Fruit fly (Drosophila melanogaster) S2 (cell line): ENCODE measurements around the gene CG12608.

Experiments
- CG8478 ChIP-seq: fragments of >200 bp; optimal IDR thresholded peaks from 2 replicates; lab custom pipeline; 2018
- CTCF ChIP-seq, 2 experiments: fragments of >200 bp; optimal IDR thresholded peaks; 2 replicates each; lab custom pipeline; 2018

The CG12608 gene

DNA sequence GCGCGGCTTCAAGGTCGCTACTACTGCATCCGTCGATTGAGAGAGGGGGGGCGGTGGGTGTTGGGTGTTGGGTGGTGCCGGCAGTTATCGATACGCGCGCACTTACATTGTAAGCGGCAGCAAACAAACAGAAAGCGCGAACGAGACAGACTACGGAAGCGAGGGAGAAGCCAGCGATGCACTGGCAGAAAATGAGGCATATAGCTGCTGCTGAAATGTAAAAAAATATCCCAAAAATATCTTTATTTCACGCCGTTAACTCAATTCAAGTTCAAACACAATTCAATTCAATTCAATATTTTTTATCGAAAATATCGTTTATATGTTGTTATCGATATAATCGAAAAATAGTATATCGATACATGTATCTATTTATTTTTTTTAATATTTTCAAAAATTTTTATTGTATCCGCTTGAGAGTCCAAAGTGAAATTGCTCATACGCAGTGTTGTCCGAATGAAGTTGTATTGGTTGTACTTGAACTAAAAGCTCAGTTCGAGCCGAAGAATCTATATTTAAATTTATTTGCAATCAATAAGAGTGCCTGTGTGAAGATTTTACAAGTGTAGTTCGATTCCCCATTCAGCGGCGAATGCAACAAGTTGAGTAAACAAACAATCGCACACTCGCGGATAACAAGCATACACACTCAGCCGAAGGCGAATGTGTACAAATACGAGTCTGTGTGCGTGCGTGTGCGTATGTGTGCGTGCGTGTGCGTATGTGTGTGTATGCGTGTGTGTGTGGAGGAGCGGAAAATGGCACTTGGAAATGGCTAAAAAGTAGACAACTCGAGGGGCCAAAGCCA lies 32.1 kb downstream of the CG12608 start:
- TF ChIP-seq CG8478 (lab: Kevin White, UChicago) = no peak
- TF ChIP-seq CTCF (optimal IDR thresholded peaks at IDR 0.05; lab: Kevin White, UChicago) = no peak

DNA sequence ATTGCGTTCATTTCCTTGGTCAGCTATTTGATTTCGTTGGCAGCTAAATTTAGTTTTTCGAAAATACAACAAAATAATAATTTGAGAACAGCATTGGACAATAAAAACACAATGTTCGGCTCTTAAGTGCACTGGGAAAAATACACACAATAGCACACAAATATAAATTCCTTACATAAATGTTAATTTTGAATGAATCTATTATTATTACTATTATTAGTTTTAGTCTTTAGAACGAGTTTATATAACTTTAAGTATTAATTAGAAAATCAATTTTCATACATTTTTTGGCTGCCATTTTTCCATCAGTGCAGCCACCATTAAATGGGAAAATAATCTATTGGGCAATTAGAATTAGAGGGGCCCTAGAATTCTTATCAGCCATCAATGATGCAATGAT lies 34.5 kb downstream of the CG12608 start:
- TF ChIP-seq CG8478 (lab: Kevin White, UChicago) (no peak), CTCF (optimal IDR thresholded peaks at IDR 0.05; lab: Kevin White, UChicago) (no peak)

DNA sequence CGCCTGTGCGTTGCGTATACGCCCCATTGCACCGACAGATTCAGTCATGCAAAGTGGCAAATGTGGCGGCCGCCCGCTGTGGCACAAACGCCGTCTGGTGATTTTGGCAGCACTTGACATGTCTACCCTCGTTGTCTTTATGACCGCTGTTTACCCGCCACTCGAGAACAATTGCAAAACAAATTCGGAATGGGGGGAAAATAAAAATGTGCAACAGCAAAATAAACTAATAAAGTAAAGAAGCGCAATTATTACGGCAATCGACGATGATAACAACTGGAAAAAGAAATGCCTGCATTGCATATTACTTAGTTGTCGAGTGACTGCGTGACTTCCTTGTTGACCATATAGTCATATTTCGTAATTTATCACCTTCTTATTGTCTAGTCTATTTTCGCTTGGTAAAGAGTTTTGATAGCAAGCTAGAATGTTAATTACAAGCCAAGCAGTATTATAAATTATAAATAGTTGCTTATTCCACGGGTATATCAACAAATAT lies 35.9 kb downstream of the CG12608 start:
- no peak for TF ChIP-seq CTCF (optimal IDR thresholded peaks at IDR 0.05; lab: Kevin White, UChicago)
- no peak for TF ChIP-seq CG8478 (lab: Kevin White, UChicago)

DNA sequence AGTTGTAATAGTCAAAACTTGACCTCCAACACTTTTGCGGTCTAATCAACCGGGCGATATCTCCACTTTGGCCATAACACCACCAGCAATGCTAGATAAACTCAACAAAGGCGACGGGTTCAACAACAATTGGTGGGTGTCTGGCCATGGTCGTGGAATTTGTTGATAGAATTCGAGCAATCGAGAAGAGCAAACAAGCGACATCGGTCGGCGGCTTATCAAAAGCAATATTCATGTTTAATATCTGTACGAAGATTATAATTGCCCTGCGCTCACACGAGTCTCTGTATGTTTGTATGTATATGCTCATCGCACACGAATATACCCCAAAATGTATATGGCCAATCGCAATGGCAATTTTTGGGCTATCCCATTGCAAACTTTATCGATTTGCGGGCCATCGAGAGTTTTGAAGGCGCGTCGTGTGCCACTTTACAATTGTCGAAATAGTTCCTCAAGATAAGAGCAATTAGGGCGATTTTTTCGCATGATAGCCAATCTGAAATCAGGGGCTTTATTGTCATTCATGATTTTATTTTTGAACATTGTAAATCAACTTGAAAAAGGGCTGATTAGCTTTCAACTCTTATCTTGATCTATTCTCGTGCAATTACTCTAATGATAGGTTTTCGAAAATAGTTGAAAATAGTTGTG lies 36.8 kb downstream of the CG12608 start:
- TF ChIP-seq CG8478 (lab: Kevin White, UChicago) (no peak), CTCF (optimal IDR thresholded peaks at IDR 0.05; lab: Kevin White, UChicago) (no peak)

DNA sequence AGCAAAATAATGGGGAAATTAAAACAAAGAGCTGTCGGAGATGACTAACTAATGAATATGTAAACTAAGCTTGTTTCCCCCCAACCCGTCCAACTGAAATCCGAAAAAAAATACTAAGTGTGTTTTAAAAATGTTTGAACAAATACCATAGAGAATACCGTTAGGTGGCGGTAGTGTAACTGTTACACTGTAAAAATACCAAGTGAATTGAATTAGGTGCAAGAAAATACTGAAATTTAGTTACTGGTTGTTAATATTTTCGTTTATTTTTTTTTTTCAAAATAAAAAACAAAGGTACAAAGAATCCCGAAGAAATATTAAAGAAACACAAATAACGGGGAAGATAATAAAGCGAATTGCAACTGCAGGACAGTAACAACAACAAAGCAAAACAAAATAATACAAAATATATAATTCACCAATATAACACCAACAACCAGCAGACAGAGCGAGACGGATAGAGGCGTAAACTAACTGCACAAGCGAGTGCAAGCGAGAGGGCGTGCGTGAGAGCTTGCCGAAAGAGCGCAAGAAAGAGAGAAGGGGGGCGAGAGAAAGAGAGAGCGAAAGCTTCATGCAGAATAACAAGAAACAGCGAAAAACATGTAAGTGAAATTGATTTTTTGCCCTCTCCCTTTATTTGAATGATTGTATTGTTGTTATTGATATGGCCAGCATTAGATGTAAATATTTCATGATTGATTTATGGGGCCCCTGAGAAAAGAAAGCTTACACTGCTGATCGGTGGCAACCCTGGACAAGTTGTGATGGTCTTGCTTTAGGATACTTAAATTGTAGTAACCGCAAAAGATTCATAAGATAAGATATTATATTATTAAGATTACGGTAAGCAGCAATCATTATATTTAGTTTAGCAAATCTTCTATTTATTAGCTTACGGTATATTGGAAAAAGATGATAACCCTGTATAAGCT lies 38.2 kb downstream of the CG12608 start:
- TF ChIP-seq CTCF (optimal IDR thresholded peaks at IDR 0.05; lab: Kevin White, UChicago) = no peak
- no peak for TF ChIP-seq CG8478 (lab: Kevin White, UChicago)

DNA sequence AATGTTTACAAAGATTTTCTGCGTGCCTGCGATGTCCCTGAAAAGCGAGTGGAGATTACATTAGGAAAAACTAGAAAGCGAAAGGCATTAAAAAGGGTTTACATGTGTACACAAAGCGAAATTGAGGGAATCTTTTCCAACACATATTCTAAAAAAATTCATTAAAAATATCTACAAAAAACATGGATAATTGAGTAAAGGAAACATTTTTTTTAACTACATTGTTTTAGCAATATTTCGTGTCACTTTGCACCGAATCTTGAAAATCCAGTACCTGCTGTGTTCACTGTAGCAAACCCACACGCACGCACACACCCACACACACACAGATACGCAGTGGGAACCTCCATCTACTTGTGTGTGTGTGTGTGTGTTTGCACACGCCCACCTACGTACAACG lies 40.2 kb downstream of the CG12608 start:
- TF ChIP-seq CTCF (optimal IDR thresholded peaks at IDR 0.05; lab: Kevin White, UChicago) (no peak), CG8478 (lab: Kevin White, UChicago) (no peak)

DNA sequence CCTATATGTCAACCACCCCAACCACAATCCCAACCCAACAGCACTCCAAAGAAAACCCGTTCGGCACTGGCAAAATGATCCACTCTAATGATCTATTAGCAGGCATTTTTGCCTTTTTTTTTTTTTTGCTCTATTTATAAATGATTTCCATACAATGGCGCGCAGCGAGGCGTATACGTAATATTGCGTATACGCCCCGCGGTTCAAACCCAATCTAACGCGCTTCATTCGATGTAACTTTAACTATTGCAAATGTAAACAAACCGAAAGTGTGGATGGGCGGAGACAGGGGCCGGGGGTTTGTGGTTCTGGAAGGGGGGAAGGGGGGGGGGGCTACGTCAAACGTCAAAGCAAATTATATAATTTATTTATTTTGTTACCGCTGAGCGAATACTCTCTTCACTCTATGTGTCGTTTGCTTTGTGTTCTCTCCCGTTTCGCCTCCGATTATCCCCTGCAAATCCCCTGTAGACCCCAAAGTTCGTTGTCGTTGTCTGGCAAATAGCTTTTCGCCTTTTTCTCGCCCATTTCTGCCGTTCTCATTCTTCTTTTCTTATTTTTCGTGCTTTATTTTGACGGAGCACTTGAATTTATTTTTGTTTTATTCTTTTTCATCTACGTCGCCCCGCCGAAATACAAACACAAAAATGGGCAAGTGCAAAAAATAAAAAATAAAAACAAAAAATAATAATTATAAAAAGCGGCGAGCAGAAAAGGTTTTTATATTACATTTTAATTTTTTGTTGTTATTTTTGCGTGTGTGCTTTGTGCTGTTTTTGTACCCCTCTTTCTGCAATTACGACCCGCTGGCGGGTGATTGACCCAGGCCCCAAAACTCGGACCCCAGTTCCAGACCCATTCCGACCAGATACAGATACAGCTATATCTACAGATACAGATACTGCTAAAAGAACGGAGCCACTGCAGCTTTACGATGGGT lies 41.0 kb downstream of the CG12608 start:
- TF ChIP-seq CTCF (optimal IDR thresholded peaks at IDR 0.05; lab: Kevin White, UChicago) (no peak), CG8478 (lab: Kevin White, UChicago) (no peak)

DNA sequence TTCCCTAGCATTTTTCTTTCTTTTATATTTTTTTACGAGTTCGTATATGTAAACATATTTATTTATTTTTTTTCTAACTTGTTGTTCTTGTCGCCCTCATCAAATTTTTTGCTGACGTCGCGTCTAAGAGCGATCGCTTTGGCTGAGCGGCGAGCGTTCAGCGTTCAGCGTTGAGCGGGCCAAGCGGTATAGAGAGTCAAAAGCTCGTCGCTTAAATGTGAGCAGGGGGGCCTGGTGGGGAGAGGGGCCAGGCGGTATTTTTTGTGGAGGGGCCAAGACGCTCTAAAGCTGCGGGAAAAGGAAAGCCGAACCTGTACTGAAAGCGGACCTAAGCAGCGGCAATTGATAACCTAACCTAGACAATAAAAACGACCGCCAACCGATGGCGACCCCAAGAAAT lies 43.2 kb downstream of the CG12608 start:
- TF ChIP-seq CTCF (optimal IDR thresholded peaks at IDR 0.05; lab: Kevin White, UChicago) (no peak), CG8478 (lab: Kevin White, UChicago) (no peak)

DNA sequence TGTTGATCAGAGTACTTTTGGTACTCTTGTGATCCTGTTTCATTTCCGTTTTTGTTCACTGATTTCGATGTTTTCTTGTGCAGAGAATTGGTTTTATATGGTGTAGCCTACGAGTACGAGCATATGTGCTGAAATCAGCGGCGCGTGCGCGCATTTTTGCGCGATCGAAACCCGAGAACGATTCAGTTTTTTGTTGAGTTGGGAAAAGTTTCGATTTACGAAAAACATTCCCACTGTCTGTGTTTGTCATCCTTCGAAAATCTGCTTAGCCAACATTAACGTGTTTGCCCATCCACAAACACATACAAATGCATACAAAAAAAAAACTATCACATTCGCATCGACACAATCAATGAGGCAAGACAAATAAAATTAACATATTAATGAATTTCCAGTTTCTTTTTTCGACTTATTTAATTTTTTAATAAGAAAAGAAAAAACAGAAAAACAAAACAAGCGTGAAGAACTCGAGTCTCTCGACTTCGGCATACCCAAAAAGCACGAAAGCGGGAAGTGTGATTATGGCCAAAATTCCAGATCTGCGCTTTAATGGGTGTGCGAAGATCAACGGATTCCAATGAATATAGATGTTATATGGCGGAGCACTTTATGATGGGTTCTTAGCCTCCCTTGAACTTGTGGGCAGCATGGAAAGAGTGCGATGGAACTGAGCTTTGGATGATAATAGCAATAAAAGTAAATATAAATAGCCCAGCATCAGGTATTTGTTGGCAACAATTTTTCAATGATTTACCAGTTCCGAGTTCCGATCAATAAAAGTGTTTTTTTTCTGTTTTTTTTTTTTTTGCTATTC lies 44.3 kb downstream of the CG12608 start:
- TF ChIP-seq CG8478 (lab: Kevin White, UChicago) (no peak), CTCF (optimal IDR thresholded peaks at IDR 0.05; lab: Kevin White, UChicago) (no peak)

DNA sequence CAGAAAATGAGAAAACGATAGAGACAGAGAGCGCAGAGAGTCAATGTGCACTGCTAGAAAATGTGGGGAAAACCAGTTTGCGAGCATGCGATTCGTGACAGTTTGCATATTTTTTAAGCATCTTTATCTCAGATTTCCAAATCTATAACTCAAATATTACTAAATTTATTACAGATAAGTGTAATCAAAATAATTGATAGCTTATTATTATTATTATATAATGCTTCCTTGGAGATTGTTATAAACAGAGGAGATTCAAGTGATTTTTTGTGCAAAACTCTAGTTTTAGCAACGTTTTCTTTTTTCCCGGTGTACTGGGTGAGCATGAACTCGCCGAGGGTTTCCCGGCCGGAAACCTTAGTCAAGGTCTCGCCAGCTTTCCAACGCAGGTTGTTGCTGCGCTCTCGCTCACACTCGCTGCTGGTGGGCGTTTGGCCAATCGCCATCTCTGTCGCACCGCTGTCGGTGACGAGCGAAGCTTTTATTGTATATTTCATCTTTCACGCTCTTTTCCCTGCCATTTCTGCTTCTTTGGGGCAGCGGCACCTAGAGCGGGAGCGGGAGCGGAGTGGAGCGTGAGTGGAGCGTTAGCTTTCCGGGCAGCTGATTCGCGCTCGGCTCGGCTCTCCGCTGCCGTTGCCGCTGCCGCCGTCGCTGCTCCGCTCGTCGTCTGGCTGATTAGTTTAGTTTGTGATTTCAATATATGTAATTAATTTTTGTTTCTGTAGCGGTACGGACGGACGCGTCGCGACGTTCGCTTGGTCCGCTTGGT lies 45.9 kb downstream of the CG12608 start:
- TF ChIP-seq CG8478 (lab: Kevin White, UChicago) (no peak), CTCF (optimal IDR thresholded peaks at IDR 0.05; lab: Kevin White, UChicago) (no peak)

DNA sequence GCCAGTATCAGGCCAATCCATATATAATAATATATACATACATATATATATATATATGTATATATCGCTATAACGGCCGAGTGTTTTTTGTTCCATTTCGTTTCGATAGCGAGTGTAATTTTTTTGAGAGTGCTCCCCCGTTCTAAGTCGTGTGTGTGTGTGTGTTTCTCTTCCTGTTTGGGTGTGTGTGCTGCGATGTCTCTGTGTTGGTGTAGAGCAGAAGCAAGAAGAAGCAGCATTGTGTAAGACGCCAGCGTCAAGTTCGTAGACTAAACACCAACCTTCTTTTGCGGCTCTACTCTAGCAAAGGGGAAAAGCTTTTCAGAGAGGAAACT lies 46.5 kb downstream of the CG12608 start:
- TF ChIP-seq CTCF (optimal IDR thresholded peaks at IDR 0.05; lab: Kevin White, UChicago) = no peak
- no peak for TF ChIP-seq CG8478 (lab: Kevin White, UChicago)
